Worm (Caenorhabditis elegans) whole organism, early embryonic: ENCODE measurements around the gene wdr-31.

ENCODE experiments used
- ama-1 ChIP-seq: fragments of 150-350 bp; optimal IDR thresholded peaks from 2 replicates; lab custom pipeline; 2014
- ceh-13 ChIP-seq: fragments of 200-800 bp; sonication (Bioruptor generic); optimal IDR thresholded peaks from 2 replicates; lab custom pipeline; 2018; ENCODE audit warnings: mild to moderate bottlenecking, missing genetic modification characterization, missing compliant biosample characterization
- hnd-1 ChIP-seq: sonication (generic microtip); optimal IDR thresholded peaks from 2 replicates; lab custom pipeline; 2016; ENCODE audit warnings: missing genetic modification characterization, missing compliant biosample characterization
- scrt-1 ChIP-seq: fragments of 200-800 bp; sonication (Bioruptor generic); IDR thresholded peaks from 2 replicates; pipeline ENCODE4 v1.3.6; 2022; ENCODE audit warnings: missing genetic modification characterization, missing compliant biosample characterization

DNA sequence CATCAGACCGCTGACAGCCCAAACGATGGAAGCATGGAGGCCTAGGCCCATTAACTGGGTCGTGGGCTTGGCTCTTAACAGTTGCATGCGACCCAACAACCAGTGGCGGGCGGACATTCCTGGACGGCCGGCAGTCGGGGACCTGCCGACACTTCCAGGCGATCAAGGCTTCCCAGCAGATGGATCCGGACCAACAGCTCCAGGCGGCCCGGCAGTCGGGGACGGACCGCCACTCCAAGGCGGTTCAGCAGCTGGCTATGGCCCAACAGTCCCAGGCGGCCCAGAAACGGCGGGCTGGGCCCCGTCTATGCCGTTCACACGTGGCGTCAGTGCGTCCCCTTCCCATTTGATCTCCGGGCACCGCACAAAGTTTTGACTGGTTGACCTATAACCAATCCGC is 6.3 kb upstream of the wdr-31 start:
- TF ChIP-seq hnd-1 (no peak), ama-1 (lab: Kevin White, UChicago) (no peak), ceh-13 (GFP tag; lab: Kevin White, UChicago) (no peak), scrt-1 (GFP tag; lab: Robert Waterston, UW) (0 out of 2 replicates have a peak, but pooled peaks have one; percentile 47)
